Worm (Caenorhabditis elegans) whole organism, L3 larva: ENCODE data around the gene spp-19.

Experiments used
- daf-12 ChIP-seq: fragments of 150-350 bp; optimal IDR thresholded peaks from 2 replicates; lab custom pipeline; 2014; ENCODE audit warnings: missing biosample characterization, missing genetic modification reagents, missing genetic modification characterization
- egl-27 ChIP-seq: sonication (generic microtip); optimal IDR thresholded peaks from 4 replicates; lab custom pipeline; 2017; ENCODE audit warnings: missing biosample characterization, missing genetic modification reagents, missing genetic modification characterization
- elt-1 ChIP-seq: fragments of 150-350 bp; optimal IDR thresholded peaks from 2 replicates; lab custom pipeline; 2014; ENCODE audit warnings: missing biosample characterization, missing genetic modification characterization
- elt-2 ChIP-seq: sonication (generic microtip); optimal IDR thresholded peaks from 2 replicates; lab custom pipeline; 2016; ENCODE audit warnings: missing genetic modification reagents, mild to moderate bottlenecking, missing genetic modification characterization, missing compliant biosample characterization
- elt-3 ChIP-seq, 3 experiments: fragments of 150-350 bp in 1 of 3; sonication (generic microtip) in 2 of 3; optimal IDR thresholded peaks; 2 replicates in 2 of 3; 4 replicates in 1 of 3; lab custom pipeline; 2014 to 2017; ENCODE audit warnings: missing biosample characterization in 3 of 3, missing genetic modification characterization in 3 of 3
- lin-39 ChIP-seq: fragments of 150-350 bp; optimal IDR thresholded peaks from 2 replicates; lab custom pipeline; 2018; ENCODE audit warnings: missing biosample characterization, missing genetic modification reagents, missing genetic modification characterization
- nfya-1 ChIP-seq: sonication (generic microtip); optimal IDR thresholded peaks from 2 replicates; lab custom pipeline; 2017; ENCODE audit warnings: missing genetic modification characterization, mild to moderate bottlenecking, missing compliant biosample characterization, antibody characterized with exemption, moderate library complexity; ENCODE audit not compliant: insufficient read depth
- nhr-77 ChIP-seq: fragments of 150-350 bp; optimal IDR thresholded peaks from 2 replicates; lab custom pipeline; 2014; ENCODE audit warnings: missing biosample characterization, missing genetic modification characterization
- unc-62 ChIP-seq: fragments of 150-350 bp; sonication (generic microtip); optimal IDR thresholded peaks from 4 replicates; lab custom pipeline; 2014; ENCODE audit warnings: missing biosample characterization, missing genetic modification reagents, missing genetic modification characterization
- zag-1 ChIP-seq: fragments of 150-350 bp; optimal IDR thresholded peaks from 2 replicates; lab custom pipeline; 2014; ENCODE audit warnings: missing biosample characterization, missing genetic modification characterization

- no peak for TF ChIP-seq daf-12 (tag; lab: Kevin White, UChicago)
- no peak for TF ChIP-seq elt-2 (tag; lab: Kevin White, UChicago)
- TF ChIP-seq nfya-1 (tag; lab: Kevin White, UChicago), result no peak
- TF ChIP-seq nhr-77 (tag; lab: Kevin White, UChicago), result no peak
- no peak for TF ChIP-seq elt-1
- TF ChIP-seq elt-3 (tag; optimal IDR thresholded peaks at IDR 0.05; lab: Kevin White, UChicago), result no peak
- no peak for TF ChIP-seq egl-27
- no peak for TF ChIP-seq lin-39 (tag; lab: Kevin White, UChicago)
- TF ChIP-seq unc-62 (GFP tag; lab: Kevin White, UChicago), result no peak
- TF ChIP-seq zag-1 (tag; lab: Kevin White, UChicago), result no peak
Observed at ce11 chrV:6561592-6561991, at the start of gene spp-19.
